Worm (Caenorhabditis elegans) whole organism, midembryonic: ENCODE results near the gene efhc-1.

Experiments used
- med-1 ChIP-seq: sonication (generic microtip); optimal IDR thresholded peaks from 2 replicates; lab custom pipeline; 2017; ENCODE audit warnings: missing genetic modification characterization, mild to moderate bottlenecking, missing compliant biosample characterization, antibody characterized with exemption, missing genetic modification reagents; ENCODE audit not compliant: insufficient read depth
- ztf-29 ChIP-seq: fragments of 200-800 bp; sonication (Bioruptor generic); IDR thresholded peaks from 2 replicates; pipeline ENCODE4 v1.3.6; 2022; ENCODE audit warnings: missing genetic modification reagents, missing genetic modification characterization, missing compliant biosample characterization

DNA sequence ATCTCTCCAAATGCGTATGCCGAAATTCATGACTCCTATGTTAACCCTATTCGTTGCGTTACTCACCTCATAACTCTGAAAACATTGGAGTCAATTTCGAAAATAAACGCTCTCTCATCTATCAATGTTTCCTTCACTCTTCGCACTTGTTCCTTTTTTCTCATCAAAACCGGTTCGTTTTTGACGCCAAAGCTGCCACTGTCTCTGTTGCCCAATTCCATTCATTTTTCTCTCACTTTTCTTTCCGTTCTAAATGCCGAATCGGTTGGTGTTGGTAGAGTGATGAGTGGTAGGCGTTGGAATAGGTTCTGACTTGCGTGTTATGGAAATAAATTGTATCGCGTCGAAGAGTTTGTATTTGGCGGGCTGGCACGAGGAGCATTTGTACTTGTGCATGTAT is 35.2 kb downstream of the efhc-1 start:
- TF ChIP-seq ztf-29 (GFP tag; lab: Robert Waterston, UW) (no peak), med-1 (GFP tag; lab: Kevin White, UChicago) (no peak)
